Worm (Caenorhabditis elegans) whole organism, early embryonic: ENCODE data around the gene D2007.1.

Source experiments
- B0310.2 ChIP-seq: sonication (generic microtip); optimal IDR thresholded peaks from 2 replicates; lab custom pipeline; 2016; ENCODE audit warnings: mild to moderate bottlenecking, missing genetic modification characterization, missing compliant biosample characterization
- F13C5.2 ChIP-seq: sonication (generic microtip); optimal IDR thresholded peaks from 2 replicates; lab custom pipeline; 2017; ENCODE audit warnings: mild to moderate bottlenecking, missing genetic modification characterization, inconsistent platforms, missing compliant biosample characterization
- aly-1 ChIP-seq: sonication (generic microtip); optimal IDR thresholded peaks from 2 replicates; lab custom pipeline; 2016; ENCODE audit warnings: missing genetic modification characterization, missing compliant biosample characterization
- ama-1 ChIP-seq: fragments of 150-350 bp; optimal IDR thresholded peaks from 2 replicates; lab custom pipeline; 2014
- ceh-13 ChIP-seq: fragments of 200-800 bp; sonication (Bioruptor generic); optimal IDR thresholded peaks from 2 replicates; lab custom pipeline; 2018; ENCODE audit warnings: mild to moderate bottlenecking, missing genetic modification characterization, missing compliant biosample characterization
- ceh-36 ChIP-seq: sonication (generic microtip); optimal IDR thresholded peaks from 2 replicates; lab custom pipeline; 2016; ENCODE audit warnings: missing genetic modification characterization, inconsistent platforms, missing compliant biosample characterization
- ets-7 ChIP-seq: sonication (generic microtip); optimal IDR thresholded peaks from 2 replicates; lab custom pipeline; 2016; ENCODE audit warnings: missing genotype, missing genetic modification characterization, missing compliant biosample characterization
- flt-1 ChIP-seq: fragments of 200-800 bp; sonication (Bioruptor generic); IDR thresholded peaks from 2 replicates; pipeline ENCODE4 v1.3.6; 2022; ENCODE audit warnings: missing genetic modification characterization, missing compliant biosample characterization
- hmbx-1 ChIP-seq: sonication (generic microtip); optimal IDR thresholded peaks from 2 replicates; lab custom pipeline; 2016; ENCODE audit warnings: mild to moderate bottlenecking, missing genetic modification characterization, missing compliant biosample characterization
- hmg-4 ChIP-seq: fragments of 200-800 bp; sonication (Bioruptor generic); optimal IDR thresholded peaks from 2 replicates; lab custom pipeline; 2018; ENCODE audit warnings: mild to moderate bottlenecking, missing genetic modification characterization, missing compliant biosample characterization
- hnd-1 ChIP-seq: sonication (generic microtip); optimal IDR thresholded peaks from 2 replicates; lab custom pipeline; 2016; ENCODE audit warnings: missing genetic modification characterization, missing compliant biosample characterization
- pes-1 ChIP-seq: fragments of 200-800 bp; sonication (Bioruptor generic); IDR thresholded peaks from 2 replicates; pipeline ENCODE4 v1.3.6; 2022; ENCODE audit warnings: missing genetic modification reagents, missing genetic modification characterization, missing compliant biosample characterization
- scrt-1 ChIP-seq: fragments of 200-800 bp; sonication (Bioruptor generic); IDR thresholded peaks from 2 replicates; pipeline ENCODE4 v1.3.6; 2022; ENCODE audit warnings: missing genetic modification characterization, missing compliant biosample characterization
- sea-1 ChIP-seq: fragments of 200-800 bp; sonication (Bioruptor generic); conservative IDR thresholded peaks from 2 replicates; pipeline ENCODE4 v1.3.6; 2022; ENCODE audit warnings: missing genetic modification characterization, missing compliant biosample characterization
- tbx-11 ChIP-seq: fragments of 200-800 bp; sonication (Bioruptor generic); IDR thresholded peaks from 2 replicates; pipeline ENCODE4 v1.3.6; 2022; ENCODE audit warnings: missing genetic modification characterization, missing compliant biosample characterization
- tbx-37 ChIP-seq: fragments of 200-800 bp; sonication (Bioruptor generic); conservative IDR thresholded peaks from 2 replicates; pipeline ENCODE4 v1.3.6; 2022; ENCODE audit warnings: missing genetic modification reagents, missing genetic modification characterization, missing compliant biosample characterization
- tra-4 ChIP-seq: sonication (generic microtip); optimal IDR thresholded peaks from 2 replicates; lab custom pipeline; 2017; ENCODE audit warnings: missing genetic modification characterization, missing compliant biosample characterization

D2007.1 gene

DNA sequence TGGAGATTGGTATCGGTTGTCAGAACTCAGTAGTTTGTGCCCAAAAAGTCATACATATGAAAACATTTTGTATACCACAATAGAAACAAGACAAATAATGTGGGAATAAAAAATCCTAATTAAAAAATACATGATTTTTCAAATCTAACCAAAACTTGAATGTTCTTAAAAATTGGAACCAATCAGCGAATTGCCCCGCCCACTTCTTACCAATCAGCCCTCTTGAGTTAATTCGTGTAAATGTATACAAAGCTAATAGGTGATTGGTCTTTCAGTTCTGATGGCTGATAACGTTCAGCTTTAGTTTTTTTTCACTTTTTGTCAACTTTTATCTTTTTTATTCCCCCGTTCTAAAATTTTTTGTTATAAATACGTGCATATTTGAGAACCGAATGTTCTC, 20.0 kb downstream of the D2007.1 start:
- TF ChIP-seq pes-1 (GFP tag; lab: Robert Waterston, UW) (no peak), tbx-37 (GFP tag; lab: Robert Waterston, UW) (no peak), hmbx-1 (tag; lab: Kevin White, UChicago) (no peak), ets-7 (tag; lab: Kevin White, UChicago) (no peak), scrt-1 (GFP tag; lab: Robert Waterston, UW) (no peak), aly-1 (tag; lab: Kevin White, UChicago) (no peak), hmg-4 (GFP tag; lab: Kevin White, UChicago) (no peak), sea-1 (GFP tag; lab: Robert Waterston, UW) (no peak), flt-1 (no peak), F13C5.2 (no peak), tbx-11 (GFP tag; lab: Robert Waterston, UW) (no peak), ceh-13 (GFP tag; lab: Kevin White, UChicago) (no peak), ama-1 (lab: Kevin White, UChicago) (no peak), ceh-36 (tag; lab: Kevin White, UChicago) (no peak), tra-4 (no peak), hnd-1 (tag; lab: Kevin White, UChicago) (no peak)

DNA sequence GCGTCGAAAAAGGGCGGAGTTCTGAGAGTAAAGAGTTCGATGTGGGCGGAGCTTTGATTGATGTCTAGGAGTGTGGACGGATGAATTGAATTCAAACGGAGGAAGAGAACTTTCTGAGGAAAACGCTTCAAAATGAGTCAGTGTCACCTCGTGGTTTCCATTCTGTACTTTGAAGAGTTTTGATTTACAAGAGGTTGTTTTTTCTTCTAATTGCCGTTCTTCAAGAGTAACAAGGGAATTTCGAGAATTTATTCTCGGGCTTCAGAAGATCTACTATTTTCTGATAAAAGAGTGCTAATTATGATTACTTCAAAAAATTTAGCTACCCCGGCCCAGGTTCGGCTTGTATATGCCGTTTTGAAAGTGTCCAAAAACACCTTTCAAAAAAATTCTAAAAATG, 21.0 kb downstream of the D2007.1 start, which contains the start of gene C50C3.12:
Gene C50C3.12 (plus strand): TSS at position 301 of the 400 bp plus-strand sequence.
- TF ChIP-seq flt-1 (no peak), hmg-4 (GFP tag; lab: Kevin White, UChicago) (no peak), hmbx-1 (tag; lab: Kevin White, UChicago) (no peak), B0310.2 (tag; lab: Kevin White, UChicago) (no peak), tbx-11 (GFP tag; lab: Robert Waterston, UW) (no peak), tra-4 (no peak), pes-1 (GFP tag; lab: Robert Waterston, UW) (no peak), ets-7 (tag; lab: Kevin White, UChicago) (no peak)

DNA sequence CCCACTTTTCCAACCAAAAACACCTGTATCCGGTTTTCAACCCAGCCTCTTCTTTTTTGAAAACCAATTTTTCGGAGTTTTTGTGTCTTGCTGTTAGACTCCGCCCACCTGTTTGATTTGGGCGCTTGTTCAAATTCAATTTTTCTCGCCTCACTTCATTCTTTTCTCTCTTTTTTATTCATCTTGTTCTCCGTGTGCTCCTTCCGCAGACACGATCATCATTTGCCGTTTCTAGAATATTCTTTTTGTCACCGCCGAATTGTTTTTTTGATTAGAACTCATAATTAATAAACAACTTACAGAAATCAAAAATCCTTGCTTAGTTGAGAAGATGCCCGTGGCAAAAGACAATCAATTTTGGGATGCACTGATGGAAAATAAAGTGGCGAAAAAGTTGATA, 23.7 kb downstream of the D2007.1 start, which contains the start of gene C50C3.5:
Gene C50C3.5 (plus strand): TSS at position 301 of the 400 bp plus-strand sequence.
- TF ChIP-seq aly-1 (tag; lab: Kevin White, UChicago) (no peak), tbx-11 (GFP tag; lab: Robert Waterston, UW) (no peak)

DNA sequence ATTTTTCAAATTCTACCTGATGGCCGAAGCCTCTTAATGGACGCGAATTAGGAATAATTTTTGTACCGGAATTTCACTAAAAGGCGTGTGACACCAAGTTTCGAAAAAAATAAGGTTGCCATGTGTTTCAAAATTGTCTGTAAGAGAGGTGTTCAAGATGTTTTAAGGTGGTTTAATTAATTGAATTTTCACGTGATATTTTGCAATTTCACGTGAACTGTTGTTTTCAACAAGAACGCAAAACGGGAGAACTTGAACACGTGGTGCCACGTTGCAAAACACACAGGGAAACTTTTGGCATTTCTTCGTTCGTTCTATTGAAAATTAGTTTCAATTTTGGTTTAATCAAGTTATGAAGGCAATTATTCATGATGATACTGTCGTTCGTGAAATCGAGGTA, 26.3 kb downstream of the D2007.1 start, which contains the start of gene spc-2:
Gene spc-2 (plus strand): TSS at position 301 of the 400 bp plus-strand sequence.
- TF ChIP-seq ets-7 (tag; lab: Kevin White, UChicago) (no peak), ceh-13 (GFP tag; lab: Kevin White, UChicago) (no peak), scrt-1 (GFP tag; lab: Robert Waterston, UW) (no peak), sea-1 (GFP tag; lab: Robert Waterston, UW) (no peak), flt-1 (no peak), tbx-37 (GFP tag; lab: Robert Waterston, UW) (no peak), tra-4 (no peak), F13C5.2 (no peak), ceh-36 (tag; lab: Kevin White, UChicago) (no peak), hmbx-1 (tag; lab: Kevin White, UChicago) (no peak), pes-1 (GFP tag; lab: Robert Waterston, UW) (no peak), ama-1 (lab: Kevin White, UChicago) (no peak)

DNA sequence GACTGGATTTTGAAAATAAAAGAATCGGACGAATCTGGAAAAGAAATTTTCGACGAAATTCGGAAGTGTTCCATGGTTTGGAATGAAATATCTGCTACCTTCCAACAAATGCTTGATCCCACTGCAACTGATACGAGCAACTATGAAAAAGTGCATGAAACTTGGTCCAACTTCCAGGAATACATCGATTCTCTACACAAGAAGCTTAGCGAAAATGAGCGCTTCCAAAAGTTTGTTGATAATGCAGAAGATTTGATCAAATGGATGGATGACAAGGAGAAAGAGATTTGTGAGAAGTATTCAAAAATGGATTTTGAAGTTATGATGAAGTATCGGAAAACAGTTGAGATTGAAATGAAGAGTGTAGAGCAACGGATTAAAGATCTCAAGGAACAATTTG, 27.3 kb downstream of the D2007.1 start:
- TF ChIP-seq F13C5.2 (no peak), ceh-36 (tag; lab: Kevin White, UChicago) (no peak), B0310.2 (tag; lab: Kevin White, UChicago) (no peak), tbx-37 (GFP tag; lab: Robert Waterston, UW) (no peak), hmg-4 (GFP tag; lab: Kevin White, UChicago) (no peak), aly-1 (tag; lab: Kevin White, UChicago) (no peak), flt-1 (no peak), ets-7 (tag; lab: Kevin White, UChicago) (no peak), pes-1 (GFP tag; lab: Robert Waterston, UW) (no peak), hmbx-1 (tag; lab: Kevin White, UChicago) (no peak), sea-1 (GFP tag; lab: Robert Waterston, UW) (no peak)

DNA sequence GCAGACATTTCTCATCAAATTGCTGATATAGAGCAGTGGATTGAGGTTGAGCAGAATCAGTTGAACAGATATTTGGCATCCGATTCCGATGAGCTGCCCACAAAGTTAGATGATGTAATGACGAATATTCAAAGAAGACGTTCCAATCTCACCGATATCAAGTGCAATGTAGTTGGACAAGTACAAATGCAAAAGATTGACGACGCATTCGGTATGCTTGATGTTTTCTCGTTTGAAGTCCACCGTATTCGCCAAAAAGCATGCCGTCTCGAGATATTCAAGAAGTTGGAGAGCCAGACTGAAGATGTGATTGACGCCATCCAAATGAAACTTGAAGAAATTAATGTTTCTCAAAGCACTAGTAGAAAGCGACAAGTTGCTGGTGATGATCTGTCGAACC, 29.9 kb downstream of the D2007.1 start:
- TF ChIP-seq ets-7 (tag; lab: Kevin White, UChicago): no peak

DNA sequence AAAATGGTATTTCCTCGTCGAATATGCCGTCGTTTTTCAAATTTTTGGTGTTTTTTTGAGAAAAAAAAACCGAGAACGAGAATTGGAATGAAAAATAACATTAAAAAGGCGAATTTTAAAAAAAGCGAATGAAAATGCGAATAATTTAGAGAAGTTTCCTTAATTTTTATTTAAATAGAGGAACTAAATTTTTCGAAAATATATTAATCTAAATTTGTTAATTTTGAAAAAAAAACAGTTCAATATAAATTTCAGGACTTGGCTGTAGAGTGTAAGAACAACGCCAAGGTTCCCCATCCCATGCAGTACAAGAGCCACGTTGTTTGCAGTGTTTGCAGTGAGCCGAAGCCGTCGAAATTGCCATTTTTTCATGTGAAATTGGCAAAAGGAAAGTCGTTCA, 35.2 kb downstream of the D2007.1 start, which contains the start of gene C50C3.19:
Gene C50C3.19 (plus strand): TSS at position 301 of the 400 bp plus-strand sequence.
- TF ChIP-seq sea-1 (GFP tag; lab: Robert Waterston, UW) (no peak), flt-1 (no peak), pes-1 (GFP tag; lab: Robert Waterston, UW) (no peak), hnd-1 (tag; lab: Kevin White, UChicago) (no peak)

DNA sequence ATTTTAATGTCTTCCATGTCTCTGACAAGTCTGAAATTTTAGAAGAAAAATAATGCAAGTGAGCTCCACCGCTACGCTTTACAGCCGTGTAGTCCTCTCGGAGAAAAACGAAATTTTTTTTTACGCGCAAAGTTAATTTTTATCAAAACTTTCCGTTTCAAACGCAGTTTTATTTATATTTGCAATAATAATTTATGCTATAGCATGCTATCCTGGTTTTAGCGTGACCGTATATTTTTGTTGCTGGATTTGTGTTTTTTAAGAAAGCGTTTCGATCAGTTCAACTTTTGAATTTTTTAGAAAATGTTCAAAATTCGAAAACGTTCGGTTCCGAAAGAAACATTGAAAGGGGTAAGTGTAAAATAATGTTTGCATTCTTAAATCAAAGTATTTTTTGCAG, 36.4 kb downstream of the D2007.1 start, which contains the start of gene C50C3.1:
Gene C50C3.1 (plus strand): TSS at position 301 of the 400 bp plus-strand sequence.
- no peak for TF ChIP-seq tbx-37 (GFP tag; lab: Robert Waterston, UW)
- TF ChIP-seq ceh-36 (tag; lab: Kevin White, UChicago): no peak
- no peak for TF ChIP-seq ets-7 (tag; lab: Kevin White, UChicago)
- TF ChIP-seq hnd-1 (tag; lab: Kevin White, UChicago): no peak
- no peak for TF ChIP-seq scrt-1 (GFP tag; lab: Robert Waterston, UW)
- TF ChIP-seq pes-1 (GFP tag; lab: Robert Waterston, UW): no peak
- TF ChIP-seq flt-1: no peak
- TF ChIP-seq ama-1 (lab: Kevin White, UChicago): no peak
- no peak for TF ChIP-seq tra-4
- TF ChIP-seq hmbx-1 (tag; lab: Kevin White, UChicago): no peak
